Fruit fly (Drosophila melanogaster) whole organism, embryonic: ENCODE data around the gene CCDC53.

ENCODE experiments used
- Awh ChIP-seq: fragments of 200-800 bp; sonication (Bioruptor generic); IDR thresholded peaks from 2 replicates; pipeline ENCODE4, ENCODE4 v1.3.6; 2022; ENCODE audit warnings: missing biosample characterization, missing genetic modification characterization
- BtbVII ChIP-seq: fragments of 200-800 bp; sonication (Bioruptor generic); optimal IDR thresholded peaks from 3 replicates; lab custom pipeline; 2017; ENCODE audit warnings: missing biosample characterization, mild to moderate bottlenecking, missing genetic modification characterization
- CG10209 ChIP-seq: fragments of 200-800 bp; sonication (Bioruptor generic); optimal IDR thresholded peaks from 3 replicates; lab custom pipeline; 2017; ENCODE audit warnings: missing biosample characterization, mild to moderate bottlenecking, missing genetic modification characterization, missing genetic modification reagents
- CG10462 ChIP-seq: fragments of 200-800 bp; sonication (Bioruptor generic); optimal IDR thresholded peaks from 2 replicates; lab custom pipeline; 2016; ENCODE audit warnings: missing biosample characterization, missing genetic modification characterization
- CG11085 ChIP-seq: fragments of 200-800 bp; sonication (Bioruptor generic); IDR thresholded peaks from 2 replicates; pipeline ENCODE4 v1.3.6; 2022; ENCODE audit warnings: missing biosample characterization, missing genetic modification characterization
- CG11695 ChIP-seq: fragments of 200-800 bp; sonication (Bioruptor generic); IDR thresholded peaks from 3 replicates; pipeline ENCODE4 v1.3.6; 2022; ENCODE audit warnings: missing biosample characterization, missing genetic modification characterization
- CG13624 ChIP-seq: fragments of 200-800 bp; sonication (Bioruptor generic); optimal IDR thresholded peaks from 2 replicates; lab custom pipeline; 2016; ENCODE audit warnings: missing biosample characterization, missing genetic modification characterization
- CG14050 ChIP-seq: fragments of 200-800 bp; sonication (Bioruptor generic); IDR thresholded peaks from 3 replicates; pipeline ENCODE4 v1.3.6; 2022; ENCODE audit warnings: missing biosample characterization, missing genetic modification characterization
- CG14965 ChIP-seq: fragments of 200-800 bp; sonication (Bioruptor generic); optimal IDR thresholded peaks from 2 replicates; lab custom pipeline; 2016; ENCODE audit warnings: missing biosample characterization, missing genetic modification characterization, borderline replicate concordance
- CG1647 ChIP-seq: fragments of 200-800 bp; sonication (Bioruptor generic); optimal IDR thresholded peaks from 3 replicates; lab custom pipeline; 2016; ENCODE audit warnings: missing biosample characterization, missing genetic modification characterization
- CG17186 ChIP-seq: fragments of 200-800 bp; sonication (Bioruptor generic); optimal IDR thresholded peaks from 3 replicates; lab custom pipeline; 2017; ENCODE audit warnings: missing biosample characterization, missing genetic modification reagents, missing genetic modification characterization
- CG32767 ChIP-seq: fragments of 200-800 bp; sonication (Bioruptor generic); IDR thresholded peaks from 2 replicates; pipeline ENCODE4 v1.3.6; 2022; ENCODE audit warnings: missing biosample characterization, missing genetic modification characterization
- CG34376 ChIP-seq: fragments of 200-800 bp; sonication (Bioruptor generic); optimal IDR thresholded peaks from 2 replicates; lab custom pipeline; 2018; ENCODE audit warnings: missing biosample characterization, mild to moderate bottlenecking, missing genetic modification characterization
- CG3838 ChIP-seq: fragments of 200-800 bp; sonication (Bioruptor generic); optimal IDR thresholded peaks from 3 replicates; lab custom pipeline; 2016; ENCODE audit warnings: missing biosample characterization, missing genetic modification characterization
- CG4328 ChIP-seq: fragments of 200-800 bp; sonication (Bioruptor generic); optimal IDR thresholded peaks from 3 replicates; lab custom pipeline; 2017; ENCODE audit warnings: missing biosample characterization, missing genetic modification reagents, missing genetic modification characterization
- CG4820 ChIP-seq: fragments of 200-800 bp; sonication (Bioruptor generic); optimal IDR thresholded peaks from 3 replicates; lab custom pipeline; 2016; ENCODE audit warnings: missing biosample characterization, missing genetic modification characterization
- CG6175 ChIP-seq: fragments of 200-800 bp; sonication (Bioruptor generic); IDR thresholded peaks from 3 replicates; pipeline ENCODE4 v1.3.6; 2022; ENCODE audit warnings: missing biosample characterization, missing genetic modification characterization
- CG7745 ChIP-seq: fragments of 200-800 bp; sonication (Bioruptor generic); optimal IDR thresholded peaks from 2 replicates; lab custom pipeline; 2018; ENCODE audit warnings: missing biosample characterization, mild to moderate bottlenecking, missing genetic modification characterization, moderate library complexity
- CG8089 ChIP-seq: fragments of 200-800 bp; sonication (Bioruptor generic); optimal IDR thresholded peaks from 3 replicates; lab custom pipeline; 2016; ENCODE audit warnings: missing biosample characterization, missing genetic modification characterization
- CG8281 ChIP-seq: fragments of 200-800 bp; sonication (Bioruptor generic); optimal IDR thresholded peaks from 2 replicates; lab custom pipeline; 2018; ENCODE audit warnings: missing biosample characterization, mild to moderate bottlenecking, missing genetic modification characterization, moderate library complexity
- CG8478 ChIP-seq: fragments of >200 bp; optimal IDR thresholded peaks from 2 replicates; lab custom pipeline; 2018
- CG8765 ChIP-seq: fragments of 200-800 bp; sonication (Bioruptor generic); IDR thresholded peaks from 2 replicates; pipeline ENCODE4 v1.3.6; 2022; ENCODE audit warnings: missing biosample characterization, missing genetic modification characterization
- CG9797 ChIP-seq: fragments of 200-800 bp; sonication (Bioruptor generic); optimal IDR thresholded peaks from 3 replicates; lab custom pipeline; 2018; ENCODE audit warnings: missing biosample characterization, mild to moderate bottlenecking, missing genetic modification characterization
- D ChIP-seq, 2 experiments: fragments of 200-800 bp in 1 of 2; fragments of >200 bp in 1 of 2; sonication (Bioruptor generic) in 1 of 2; optimal IDR thresholded peaks; 2 replicates in 1 of 2; 3 replicates in 1 of 2; lab custom pipeline; 2017; ENCODE audit warnings: mild to moderate bottlenecking in 1 of 2, missing biosample characterization in 1 of 2, missing genetic modification characterization in 1 of 2, missing genetic modification reagents in 1 of 2
- D19A ChIP-seq: fragments of 200-800 bp; optimal IDR thresholded peaks from 3 replicates; lab custom pipeline; 2019; ENCODE audit warnings: missing biosample characterization, mild to moderate bottlenecking, missing genetic modification characterization, moderate library complexity
- Dip3 ChIP-seq: fragments of 200-800 bp; sonication (Bioruptor generic); optimal IDR thresholded peaks from 3 replicates; lab custom pipeline; 2016; ENCODE audit warnings: missing biosample characterization, missing genetic modification characterization
- Doc2 ChIP-seq: fragments of 200-800 bp; sonication (Bioruptor generic); IDR thresholded peaks from 2 replicates; pipeline ENCODE4 v1.3.6; 2022; ENCODE audit warnings: missing biosample characterization, missing genetic modification characterization
- Doc3 ChIP-seq: fragments of 200-800 bp; sonication (Bioruptor generic); IDR thresholded peaks from 3 replicates; pipeline ENCODE4 v1.3.6; 2022; ENCODE audit warnings: missing biosample characterization, missing genetic modification characterization; ENCODE audit not compliant: partially characterized antibody
- Lpt ChIP-seq: fragments of >200 bp; optimal IDR thresholded peaks from 2 replicates; lab custom pipeline; 2018; ENCODE audit warnings: missing biosample characterization, missing genetic modification characterization
- Poxn ChIP-seq: fragments of 200-800 bp; sonication (Bioruptor generic); IDR thresholded peaks from 2 replicates; pipeline ENCODE4 v1.3.6; 2022; ENCODE audit warnings: missing biosample characterization, missing genetic modification characterization
- TFAM ChIP-seq: fragments of 200-800 bp; sonication (Bioruptor generic); optimal IDR thresholded peaks from 2 replicates; lab custom pipeline; 2017; ENCODE audit warnings: missing biosample characterization, missing genetic modification characterization, inconsistent platforms
- Tbp ChIP-seq: fragments of >200 bp; optimal IDR thresholded peaks from 2 replicates; lab custom pipeline; 2018; ENCODE audit warnings: missing biosample characterization, missing genetic modification characterization
- YL-1 ChIP-seq: fragments of 200-800 bp; sonication (Bioruptor generic); optimal IDR thresholded peaks from 3 replicates; lab custom pipeline; 2017; ENCODE audit warnings: missing biosample characterization, mild to moderate bottlenecking, missing genetic modification characterization
- ab ChIP-seq: fragments of 200-800 bp; sonication (Bioruptor generic); optimal IDR thresholded peaks from 2 replicates; lab custom pipeline; 2016; ENCODE audit warnings: missing biosample characterization, missing genetic modification characterization
- ara ChIP-seq: fragments of 200-800 bp; sonication (Bioruptor generic); IDR thresholded peaks from 2 replicates; pipeline ENCODE4 v1.3.6; 2022; ENCODE audit warnings: missing biosample characterization, missing genetic modification characterization
- chinmo ChIP-seq: fragments of 200-800 bp; sonication (Bioruptor generic); IDR thresholded peaks from 4 replicates; pipeline ENCODE4 v1.3.6; 2022; ENCODE audit warnings: missing biosample characterization, missing genetic modification characterization; ENCODE audit not compliant: partially characterized antibody
- crp ChIP-seq, 2 experiments: fragments of 200-800 bp; sonication (Bioruptor generic); optimal IDR thresholded peaks; 2 replicates in 1 of 2; 3 replicates in 1 of 2; lab custom pipeline; 2017; ENCODE audit warnings: missing biosample characterization in 2 of 2, missing genetic modification characterization in 2 of 2, mild to moderate bottlenecking in 1 of 2, moderate library complexity in 1 of 2
- dimm ChIP-seq: fragments of 200-800 bp; sonication (Bioruptor generic); IDR thresholded peaks from 2 replicates; pipeline ENCODE4 v1.3.6; 2022; ENCODE audit warnings: missing biosample characterization, missing genetic modification characterization
- dm ChIP-seq: fragments of 200-800 bp; sonication (Bioruptor generic); optimal IDR thresholded peaks from 3 replicates; lab custom pipeline; 2016; ENCODE audit warnings: missing biosample characterization, missing genetic modification characterization
- dmrt11E ChIP-seq: fragments of 200-800 bp; sonication (Bioruptor generic); optimal IDR thresholded peaks from 3 replicates; lab custom pipeline; 2018; ENCODE audit warnings: missing biosample characterization, mild to moderate bottlenecking, missing genetic modification characterization, moderate library complexity
- eve ChIP-seq, 2 experiments: fragments of >200 bp; optimal IDR thresholded peaks; 2 replicates each; lab custom pipeline; 2017; ENCODE audit warnings: missing biosample characterization in 2 of 2, missing genetic modification characterization in 2 of 2
- eyg ChIP-seq: fragments of 200-800 bp; sonication (Bioruptor generic); optimal IDR thresholded peaks from 3 replicates; lab custom pipeline; 2016; ENCODE audit warnings: missing biosample characterization, missing genetic modification characterization
- fd3F ChIP-seq: fragments of 200-800 bp; sonication (Bioruptor generic); optimal IDR thresholded peaks from 2 replicates; lab custom pipeline; 2018; ENCODE audit warnings: missing biosample characterization, mild to moderate bottlenecking, missing genetic modification characterization, moderate library complexity
- fd64A ChIP-seq: fragments of 200-800 bp; sonication (Bioruptor generic); optimal IDR thresholded peaks from 3 replicates; lab custom pipeline; 2018; ENCODE audit warnings: missing biosample characterization, mild to moderate bottlenecking, missing genetic modification characterization
- gcm ChIP-seq: fragments of 200-800 bp; sonication (Bioruptor generic); optimal IDR thresholded peaks from 2 replicates; lab custom pipeline; 2019; ENCODE audit warnings: missing biosample characterization, mild to moderate bottlenecking, missing genetic modification characterization, moderate library complexity
- gro ChIP-seq: fragments of 200-800 bp; sonication (Bioruptor generic); optimal IDR thresholded peaks from 2 replicates; lab custom pipeline; 2016; ENCODE audit warnings: missing biosample characterization, missing genetic modification characterization
- jumu ChIP-seq: fragments of 200-800 bp; sonication (Bioruptor generic); optimal IDR thresholded peaks from 3 replicates; lab custom pipeline; 2016; ENCODE audit warnings: missing biosample characterization, missing genetic modification characterization
- pum ChIP-seq: fragments of 200-800 bp; sonication (Bioruptor generic); optimal IDR thresholded peaks from 2 replicates; lab custom pipeline; 2016; ENCODE audit warnings: missing biosample characterization, missing genetic modification characterization
- repo ChIP-seq: fragments of 200-800 bp; sonication (Bioruptor generic); optimal IDR thresholded peaks from 2 replicates; lab custom pipeline; 2016; ENCODE audit warnings: missing biosample characterization, missing genetic modification characterization
- toy ChIP-seq: fragments of 200-800 bp; sonication (Bioruptor generic); IDR thresholded peaks from 2 replicates; pipeline ENCODE4 v1.3.6; 2022; ENCODE audit warnings: missing biosample characterization, missing genetic modification characterization
- zf30C ChIP-seq: fragments of 200-800 bp; sonication (Bioruptor generic); optimal IDR thresholded peaks from 3 replicates; lab custom pipeline; 2018; ENCODE audit warnings: missing biosample characterization, mild to moderate bottlenecking, missing genetic modification characterization

The CCDC53 gene

DNA sequence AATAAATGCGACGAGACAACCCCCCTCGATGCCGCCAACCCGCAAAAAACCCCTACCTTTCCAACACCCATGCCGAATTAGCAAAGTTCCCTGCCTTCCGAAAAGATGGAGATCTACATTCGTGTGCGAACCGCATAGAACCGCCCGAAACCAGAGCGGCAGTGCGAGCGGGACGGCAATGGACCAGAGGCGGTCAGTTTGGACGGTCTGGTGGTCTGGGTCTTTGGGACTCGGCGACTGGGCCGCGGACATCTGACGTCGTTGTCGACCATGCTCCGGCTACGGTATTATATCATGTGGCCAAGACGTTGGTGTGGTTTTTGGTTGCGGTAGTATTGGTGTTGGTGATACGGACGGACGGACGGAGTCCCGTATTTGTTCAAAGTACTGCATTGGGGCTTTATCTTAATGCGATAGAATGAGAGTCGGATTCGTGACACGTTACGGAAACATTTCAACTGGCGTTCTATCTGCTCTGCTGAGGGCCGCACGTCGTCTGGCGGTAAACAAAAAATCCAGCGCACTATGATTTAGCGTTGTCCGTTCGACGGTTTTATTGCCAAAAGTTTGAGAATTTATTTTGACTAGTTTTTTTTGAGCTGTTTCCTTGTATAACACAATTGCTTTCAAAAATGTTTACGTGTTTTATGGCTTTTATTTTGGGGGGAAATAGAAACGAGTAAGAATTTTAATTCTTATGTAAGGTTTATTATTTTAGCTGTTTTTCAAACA, 46.0 kb downstream of the CCDC53 start (continued):
- TF ChIP-seq dmrt11E (tag; lab: Kevin White, UChicago) (no peak), CG10462 (no peak), D19A (tag; lab: Kevin White, UChicago) (peak; percentile 16), toy (GFP tag; lab: Robert Waterston, UW) (no peak), BtbVII (no peak), TFAM (no peak), CG6175 (GFP tag; lab: Robert Waterston, UW) (0 out of 3 replicates have a peak, but pooled peaks have one; percentile 16), CG32767 (GFP tag; lab: Robert Waterston, UW) (no peak), CG13624 (GFP tag; lab: Kevin White, UChicago) (no peak), dm (GFP tag; lab: Kevin White, UChicago) (no peak), ara (GFP tag; lab: Robert Waterston, UW) (no peak), CG9797 (no peak), Lpt (GFP tag; lab: Kevin White, UChicago) (no peak), CG10209 (GFP tag; lab: Kevin White, UChicago) (no peak), eyg (GFP tag; lab: Kevin White, UChicago) (no peak), Dip3 (GFP tag; lab: Kevin White, UChicago) (no peak), CG8478 (lab: Kevin White, UChicago) (no peak), CG4820 (no peak), D (optimal IDR thresholded peaks at IDR 0.05; lab: Kevin White, UChicago) (no peak), D (GFP tag; optimal IDR thresholded peaks at IDR 0.05; lab: Kevin White, UChicago) (no peak), gro (GFP tag; lab: Kevin White, UChicago) (no peak), CG8089 (GFP tag; lab: Kevin White, UChicago) (no peak), zf30C (no peak), CG14050 (GFP tag; lab: Robert Waterston, UW) (no peak), CG14965 (GFP tag; lab: Kevin White, UChicago) (no peak), CG11085 (GFP tag; lab: Robert Waterston, UW) (no peak), chinmo (GFP tag; lab: Robert Waterston, UW) (peak; percentile 91), Doc3 (no peak), dimm (GFP tag; lab: Robert Waterston, UW) (no peak), jumu (no peak), CG34376 (GFP tag; lab: Kevin White, UChicago) (peak; percentile 74), CG1647 (GFP tag; lab: Kevin White, UChicago) (no peak), CG7745 (tag; lab: Kevin White, UChicago) (no peak), gcm (GFP tag; lab: Kevin White, UChicago) (no peak), Awh (no peak), crp (GFP tag; optimal IDR thresholded peaks at IDR 0.05; lab: Kevin White, UChicago) (no peak), fd64A (GFP tag; lab: Kevin White, UChicago) (no peak), CG8281 (no peak), YL-1 (no peak), CG11695 (GFP tag; lab: Robert Waterston, UW) (0 out of 3 replicates have a peak, but pooled peaks have one; percentile 10), Tbp (GFP tag; lab: Kevin White, UChicago) (no peak), fd3F (GFP tag; lab: Kevin White, UChicago) (no peak), Doc2 (GFP tag; lab: Robert Waterston, UW) (no peak), Poxn (GFP tag; lab: Robert Waterston, UW) (no peak), CG17186 (GFP tag; lab: Kevin White, UChicago) (no peak), CG8765 (GFP tag; lab: Robert Waterston, UW) (no peak), ab (no peak), CG3838 (GFP tag; lab: Kevin White, UChicago) (no peak), CG4328 (no peak), eve (GFP tag; optimal IDR thresholded peaks at IDR 0.05; lab: Kevin White, UChicago) (no peak), repo (GFP tag; lab: Kevin White, UChicago) (no peak), pum (GFP tag; lab: Kevin White, UChicago) (no peak)
